Fruit fly (Drosophila melanogaster) Kc167 (cell line): ENCODE results near the gene lsn.

Experiments
- Myc ChIP-seq: fragments of >200 bp; optimal IDR thresholded peaks from 2 replicates; lab custom pipeline; 2017; ENCODE audit warnings: missing external identifiers
- Sin3A ChIP-seq: fragments of >200 bp; optimal IDR thresholded peaks from 2 replicates; lab custom pipeline; 2018; ENCODE audit warnings: missing external identifiers
- h ChIP-seq: fragments of >200 bp; optimal IDR thresholded peaks from 3 replicates; lab custom pipeline; 2018; ENCODE audit warnings: missing external identifiers
- insv ChIP-seq: fragments of >200 bp; optimal IDR thresholded peaks from 3 replicates; lab custom pipeline; 2018; ENCODE audit warnings: missing external identifiers
- psq ChIP-seq: fragments of >200 bp; optimal IDR thresholded peaks from 2 replicates; lab custom pipeline; 2017; ENCODE audit warnings: missing external identifiers
- ttk ChIP-seq: sonication (Bioruptor generic); optimal IDR thresholded peaks from 2 replicates; lab custom pipeline; 2017; ENCODE audit warnings: missing external identifiers

dm6 chr3R:21845165-21845564 is 19.8 kb upstream of the lsn start, which contains the start of gene Gr93c:
- TF ChIP-seq Myc (lab: Kevin White, UChicago) (no peak), psq (lab: Kevin White, UChicago) (no peak), Sin3A (lab: Kevin White, UChicago) (no peak), ttk (lab: Kevin White, UChicago) (no peak), h (lab: Kevin White, UChicago) (no peak), insv (no peak)
